Fruit fly (Drosophila melanogaster) S2 (cell line): ENCODE data around the gene Glg1.

Source experiments
- CG8478 ChIP-seq: fragments of >200 bp; optimal IDR thresholded peaks from 2 replicates; lab custom pipeline; 2018
- CTCF ChIP-seq, 2 experiments: fragments of >200 bp; optimal IDR thresholded peaks; 2 replicates each; lab custom pipeline; 2018

dm6 chr3L:21501928-21502327 lies 5.4 kb downstream of the Glg1 start:
- TF ChIP-seq CG8478 (lab: Kevin White, UChicago) (no peak), CTCF (optimal IDR thresholded peaks at IDR 0.05; lab: Kevin White, UChicago) (no peak)
